Worm (Caenorhabditis elegans) whole organism, midembryonic: Measurements from ENCODE around the gene F21C10.7.

Source experiments
- T22C8.4 ChIP-seq: fragments of 200-800 bp; sonication (Bioruptor generic); IDR thresholded peaks from 2 replicates; pipeline ENCODE4 v1.3.6; 2022; ENCODE audit warnings: missing genetic modification characterization, missing compliant biosample characterization
- cog-1 ChIP-seq: sonication (generic microtip); optimal IDR thresholded peaks from 2 replicates; lab custom pipeline; 2016; ENCODE audit warnings: missing genetic modification characterization, missing compliant biosample characterization
- flt-1 ChIP-seq: fragments of 200-800 bp; sonication (Bioruptor generic); IDR thresholded peaks from 2 replicates; pipeline ENCODE4 v1.3.6; 2022; ENCODE audit warnings: missing genetic modification characterization, missing compliant biosample characterization
- klf-2 ChIP-seq: fragments of 200-800 bp; sonication (Bioruptor generic); conservative IDR thresholded peaks from 2 replicates; pipeline ENCODE4 v1.3.6; 2022; ENCODE audit warnings: missing genetic modification reagents, missing genetic modification characterization, missing compliant biosample characterization
- med-1 ChIP-seq: sonication (generic microtip); optimal IDR thresholded peaks from 2 replicates; lab custom pipeline; 2017; ENCODE audit warnings: missing genetic modification characterization, mild to moderate bottlenecking, missing compliant biosample characterization, antibody characterized with exemption, missing genetic modification reagents; ENCODE audit not compliant: insufficient read depth
- ref-1 ChIP-seq: fragments of 200-800 bp; sonication (Bioruptor generic); conservative IDR thresholded peaks from 2 replicates; pipeline ENCODE4 v1.3.6; 2022; ENCODE audit warnings: missing genetic modification reagents, missing genetic modification characterization, missing compliant biosample characterization
- tab-1 ChIP-seq: fragments of 200-800 bp; sonication (Bioruptor generic); IDR thresholded peaks from 2 replicates; pipeline ENCODE4 v1.3.6; 2022; ENCODE audit warnings: missing genetic modification characterization, missing compliant biosample characterization
- ztf-23 ChIP-seq: fragments of 200-800 bp; sonication (Bioruptor generic); IDR thresholded peaks from 2 replicates; pipeline ENCODE4 v1.3.6; 2022; ENCODE audit warnings: missing genetic modification reagents, missing genetic modification characterization, missing compliant biosample characterization
- ztf-29 ChIP-seq: fragments of 200-800 bp; sonication (Bioruptor generic); IDR thresholded peaks from 2 replicates; pipeline ENCODE4 v1.3.6; 2022; ENCODE audit warnings: missing genetic modification reagents, missing genetic modification characterization, missing compliant biosample characterization

The F21C10.7 gene

ce11 chrV:9126316-9126715 lies 13.7 kb downstream of the F21C10.7 start, which contains the start of gene F21C10.4:
Gene F21C10.4, plus strand, starts transcription at chrV:9126616.
- TF ChIP-seq klf-2 (GFP tag; lab: Robert Waterston, UW) = no peak
- no peak for TF ChIP-seq med-1
- TF ChIP-seq ztf-23 = no peak
- TF ChIP-seq flt-1 = no peak
- no peak for TF ChIP-seq ztf-29 (GFP tag; lab: Robert Waterston, UW)
- TF ChIP-seq cog-1 = no peak
- no peak for TF ChIP-seq ref-1

- TF ChIP-seq ztf-23 (no peak), klf-2 (GFP tag; lab: Robert Waterston, UW) (no peak), tab-1 (no peak), ref-1 (no peak), cog-1 (no peak), ztf-29 (GFP tag; lab: Robert Waterston, UW) (no peak), flt-1 (no peak), T22C8.4 (GFP tag; lab: Robert Waterston, UW) (no peak), med-1 (no peak)
These were observed 15.2 kb downstream of the F21C10.7 start, which contains the start of gene F21C10.3 for ce11 chrV:9127773-9128172. Gene F21C10.3, plus strand, starts transcription at chrV:9128073.

DNA sequence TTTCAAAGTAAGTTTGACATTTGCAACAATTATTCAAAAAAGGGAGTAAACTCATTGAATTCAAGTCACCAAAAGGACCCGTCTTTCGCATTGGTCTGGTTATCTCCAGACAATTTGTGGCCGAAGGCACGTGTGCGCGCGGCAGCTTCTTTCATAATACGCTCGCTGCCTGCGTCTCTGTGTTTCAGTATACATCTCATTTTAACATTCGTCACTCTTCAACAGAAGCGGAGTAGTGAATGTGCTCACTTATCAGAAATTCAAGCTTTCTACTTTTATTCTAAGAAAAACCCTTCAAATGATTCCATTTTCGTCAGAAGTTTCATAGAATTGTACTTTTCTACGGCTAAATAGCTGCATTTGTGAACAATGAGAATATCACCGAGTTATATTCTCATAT lies 16.0 kb downstream of the F21C10.7 start:
- no peak for TF ChIP-seq ztf-23
- TF ChIP-seq cog-1 = no peak
- no peak for TF ChIP-seq med-1
- no peak for TF ChIP-seq T22C8.4 (GFP tag; lab: Robert Waterston, UW)
- no peak for TF ChIP-seq ztf-29 (GFP tag; lab: Robert Waterston, UW)
- no peak for TF ChIP-seq ref-1
- TF ChIP-seq klf-2 (GFP tag; lab: Robert Waterston, UW) = no peak
- TF ChIP-seq flt-1 = no peak
- TF ChIP-seq tab-1 = no peak

ce11 chrV:9130766-9131165 lies 18.2 kb downstream of the F21C10.7 start, which contains the start of gene F21C10.19:
Gene F21C10.19, plus strand, starts transcription at chrV:9131066.
- TF ChIP-seq ztf-23 (no peak), klf-2 (GFP tag; lab: Robert Waterston, UW) (no peak), ref-1 (no peak), med-1 (no peak), cog-1 (no peak), flt-1 (no peak), ztf-29 (GFP tag; lab: Robert Waterston, UW) (no peak), T22C8.4 (GFP tag; lab: Robert Waterston, UW) (no peak), tab-1 (no peak)

DNA sequence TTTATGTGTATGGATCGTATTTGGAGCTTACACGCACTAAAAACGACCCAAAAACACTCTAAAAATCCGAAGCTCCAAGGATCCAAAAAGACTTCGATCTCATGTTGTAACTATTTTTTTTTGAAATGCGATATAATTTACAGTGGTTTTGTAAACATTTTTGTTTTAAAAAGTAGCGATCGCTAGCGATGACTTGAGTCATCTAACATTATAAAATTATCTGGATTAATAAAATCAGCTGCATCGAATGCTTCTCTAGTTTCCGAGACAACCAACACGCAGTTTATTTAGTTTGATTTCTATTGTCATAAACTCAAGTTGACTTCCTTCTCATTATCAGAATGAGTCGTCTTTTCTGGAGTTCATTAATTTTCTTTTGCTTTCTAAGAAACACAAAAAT lies 19.5 kb downstream of the F21C10.7 start, which contains the start of gene F21C10.1:
TSS of gene F21C10.1 (plus strand) at position 301 of the 400 bp plus-strand sequence.
- TF ChIP-seq klf-2 (GFP tag; lab: Robert Waterston, UW) (no peak), ztf-23 (no peak), ztf-29 (GFP tag; lab: Robert Waterston, UW) (no peak), med-1 (no peak), flt-1 (no peak), ref-1 (no peak), T22C8.4 (GFP tag; lab: Robert Waterston, UW) (no peak), tab-1 (no peak), cog-1 (no peak)

ce11 chrV:9133950-9134349 lies 21.4 kb downstream of the F21C10.7 start, which contains the start of gene B0222.1:
Gene B0222.1, plus strand, starts transcription at chrV:9134255.
- TF ChIP-seq flt-1 = no peak
- no peak for TF ChIP-seq ref-1
- no peak for TF ChIP-seq tab-1
- TF ChIP-seq klf-2 (GFP tag; lab: Robert Waterston, UW) = no peak
- no peak for TF ChIP-seq ztf-29 (GFP tag; lab: Robert Waterston, UW)
- no peak for TF ChIP-seq med-1
- TF ChIP-seq cog-1 = no peak
- TF ChIP-seq ztf-23 = no peak
- TF ChIP-seq T22C8.4 (GFP tag; lab: Robert Waterston, UW) = no peak

- TF ChIP-seq klf-2 (GFP tag; lab: Robert Waterston, UW) (no peak), cog-1 (no peak), tab-1 (no peak), flt-1 (no peak), ref-1 (no peak), ztf-29 (GFP tag; lab: Robert Waterston, UW) (no peak), med-1 (no peak), T22C8.4 (GFP tag; lab: Robert Waterston, UW) (no peak), ztf-23 (no peak)
These were observed 25.1 kb downstream of the F21C10.7 start, which contains the start of gene pitr-2 for ce11 chrV:9137618-9138017. Gene pitr-2, minus strand, starts transcription at chrV:9137718.

ce11 chrV:9141297-9141696 lies 28.7 kb downstream of the F21C10.7 start, which contains the start of gene pitr-3:
Gene pitr-3, minus strand, starts transcription at chrV:9141397.
- no peak for TF ChIP-seq ztf-23
- no peak for TF ChIP-seq klf-2 (GFP tag; lab: Robert Waterston, UW)
- TF ChIP-seq ztf-29 (GFP tag; lab: Robert Waterston, UW) = no peak
- TF ChIP-seq cog-1 = no peak
- no peak for TF ChIP-seq flt-1
- TF ChIP-seq med-1 = no peak
- TF ChIP-seq ref-1 = no peak
- no peak for TF ChIP-seq tab-1
- TF ChIP-seq T22C8.4 (GFP tag; lab: Robert Waterston, UW) = no peak

ce11 chrV:9143896-9144295 lies 31.3 kb downstream of the F21C10.7 start:
- TF ChIP-seq ztf-29 (GFP tag; lab: Robert Waterston, UW) = no peak
- no peak for TF ChIP-seq tab-1
- no peak for TF ChIP-seq ztf-23
- TF ChIP-seq cog-1 = no peak
- TF ChIP-seq T22C8.4 (GFP tag; lab: Robert Waterston, UW) = no peak
- no peak for TF ChIP-seq klf-2 (GFP tag; lab: Robert Waterston, UW)
- no peak for TF ChIP-seq med-1
- TF ChIP-seq ref-1 = no peak
- TF ChIP-seq flt-1 = no peak

ce11 chrV:9146196-9146595 lies 33.6 kb downstream of the F21C10.7 start:
- no peak for TF ChIP-seq cog-1
- TF ChIP-seq ref-1 = no peak
- TF ChIP-seq ztf-23 = no peak

- TF ChIP-seq ztf-23 = no peak
- no peak for TF ChIP-seq tab-1
- TF ChIP-seq T22C8.4 (GFP tag; lab: Robert Waterston, UW) = no peak
- TF ChIP-seq flt-1 = no peak
These were observed 34.4 kb downstream of the F21C10.7 start, which contains the start of gene spl-2 for ce11 chrV:9146849-9147557. Gene spl-2, minus strand, starts transcription at chrV:9146899.
